Fruit fly (Drosophila melanogaster) whole organism, adult: ENCODE measurements around the gene 5-HT2A.

Source experiments
- CG11617 ChIP-seq: fragments of 200-800 bp; sonication (Bioruptor generic); optimal IDR thresholded peaks from 2 replicates; lab custom pipeline; 2017; ENCODE audit warnings: mild to moderate bottlenecking, missing biosample characterization, missing genetic modification reagents, missing genetic modification characterization
- CG12768 ChIP-seq: fragments of 200-800 bp; sonication (Bioruptor generic); optimal IDR thresholded peaks from 2 replicates; lab custom pipeline; 2017; ENCODE audit warnings: missing biosample characterization, missing genetic modification characterization, mild to moderate bottlenecking, moderate library complexity, missing genetic modification reagents
- CG14711 ChIP-seq: fragments of 200-800 bp; sonication (Bioruptor generic); optimal IDR thresholded peaks from 2 replicates; lab custom pipeline; 2018; ENCODE audit warnings: missing biosample characterization, mild to moderate bottlenecking, missing genetic modification characterization, moderate library complexity
- CG1620 ChIP-seq: fragments of 200-800 bp; sonication (Bioruptor generic); optimal IDR thresholded peaks from 2 replicates; lab custom pipeline; 2016; ENCODE audit warnings: missing biosample characterization, missing genetic modification characterization
- CG33017 ChIP-seq: fragments of 200-800 bp; sonication (Bioruptor generic); optimal IDR thresholded peaks from 2 replicates; lab custom pipeline; 2018; ENCODE audit warnings: missing biosample characterization, mild to moderate bottlenecking, missing genetic modification characterization, moderate library complexity
- CG5204 ChIP-seq: fragments of 200-800 bp; sonication (Bioruptor generic); optimal IDR thresholded peaks from 2 replicates; lab custom pipeline; 2016; ENCODE audit warnings: missing biosample characterization, missing genetic modification characterization
- CG7045 ChIP-seq: fragments of 200-800 bp; sonication (Bioruptor generic); optimal IDR thresholded peaks from 2 replicates; lab custom pipeline; 2017; ENCODE audit warnings: missing biosample characterization, mild to moderate bottlenecking, missing genetic modification characterization
- CG7101 ChIP-seq: fragments of 200-800 bp; sonication (Bioruptor generic); optimal IDR thresholded peaks from 2 replicates; lab custom pipeline; 2018; ENCODE audit warnings: missing biosample characterization, mild to moderate bottlenecking, missing genetic modification characterization, moderate library complexity
- Clk ChIP-seq: fragments of 200-800 bp; sonication (Bioruptor generic); optimal IDR thresholded peaks from 2 replicates; lab custom pipeline; 2017; ENCODE audit warnings: missing biosample characterization, missing genetic modification characterization
- Crg-1 ChIP-seq: fragments of 200-800 bp; sonication (Bioruptor generic); optimal IDR thresholded peaks from 2 replicates; lab custom pipeline; 2016; ENCODE audit warnings: missing biosample characterization, missing genetic modification characterization
- Hr96 ChIP-seq: fragments of 200-800 bp; sonication (Bioruptor generic); optimal IDR thresholded peaks from 2 replicates; lab custom pipeline; 2016; ENCODE audit warnings: missing biosample characterization, missing genetic modification characterization
- Mnt ChIP-seq: fragments of 200-800 bp; sonication (Bioruptor generic); optimal IDR thresholded peaks from 2 replicates; lab custom pipeline; 2016; ENCODE audit warnings: missing biosample characterization, mild to moderate bottlenecking, missing genetic modification characterization
- bab1 ChIP-seq: fragments of 200-800 bp; sonication (Bioruptor generic); optimal IDR thresholded peaks from 3 replicates; lab custom pipeline; 2019; ENCODE audit warnings: missing biosample characterization, mild to moderate bottlenecking, missing genetic modification characterization, moderate library complexity
- cic ChIP-seq: fragments of 200-800 bp; sonication (Bioruptor generic); optimal IDR thresholded peaks from 2 replicates; lab custom pipeline; 2017; ENCODE audit warnings: missing biosample characterization, mild to moderate bottlenecking, missing genetic modification characterization, moderate library complexity
- cnc ChIP-seq, 2 experiments: fragments of >200 bp; optimal IDR thresholded peaks; 2 replicates each; lab custom pipeline; 2017
- kay ChIP-seq: fragments of 200-800 bp; sonication (Bioruptor generic); peaks from one replicate; lab custom pipeline; 2016; ENCODE audit warnings: missing biosample characterization, missing genetic modification characterization, borderline replicate concordance
- ovo ChIP-seq: fragments of 200-800 bp; sonication (Bioruptor generic); optimal IDR thresholded peaks from 2 replicates; lab custom pipeline; 2016; ENCODE audit warnings: missing biosample characterization, missing genetic modification characterization
- pad ChIP-seq: fragments of 200-800 bp; sonication (Bioruptor generic); optimal IDR thresholded peaks from 3 replicates; lab custom pipeline; 2017; ENCODE audit warnings: missing biosample characterization, missing genetic modification characterization, mild to moderate bottlenecking, moderate library complexity, missing genetic modification reagents
- tj ChIP-seq: fragments of 200-800 bp; sonication (Bioruptor generic); optimal IDR thresholded peaks from 3 replicates; lab custom pipeline; 2017; ENCODE audit warnings: missing biosample characterization, mild to moderate bottlenecking, missing genetic modification characterization, moderate library complexity
- toe ChIP-seq: fragments of 200-800 bp; sonication (Bioruptor generic); optimal IDR thresholded peaks from 2 replicates; lab custom pipeline; 2016; ENCODE audit warnings: missing biosample characterization, missing genetic modification characterization

Gene 5-HT2A

DNA sequence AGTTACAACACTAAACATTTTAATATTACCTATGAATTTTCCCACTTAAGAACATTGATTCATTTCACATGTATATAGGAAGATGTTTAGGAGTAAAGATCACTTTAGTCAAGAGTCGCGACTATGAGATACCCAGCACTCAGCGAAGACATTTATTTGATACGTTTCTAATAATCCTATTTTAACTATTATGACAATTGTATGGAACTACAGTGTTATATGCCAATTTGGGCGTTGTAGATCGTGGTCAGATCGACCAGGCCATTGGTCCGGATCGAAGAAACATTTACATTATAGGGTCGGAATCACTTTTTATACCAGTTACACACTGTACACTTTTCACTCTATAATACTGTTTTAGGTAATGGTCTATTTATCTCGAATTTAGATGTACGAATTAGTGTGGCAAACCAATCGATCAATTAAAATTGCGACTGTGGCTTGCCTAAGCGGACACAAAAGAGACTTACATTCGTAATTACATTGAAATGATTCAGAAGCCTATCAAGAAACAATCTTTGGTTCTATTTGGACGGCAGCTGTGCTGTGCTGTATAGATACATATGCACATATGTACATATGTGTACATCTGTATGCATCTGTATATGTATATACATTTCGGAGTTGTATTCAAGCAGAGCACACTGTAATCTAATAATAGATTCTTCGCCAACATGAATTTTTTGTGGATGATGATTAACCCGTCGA, 28.0 kb downstream of the 5-HT2A start:
- no peak for TF ChIP-seq CG14711 (tag; lab: Kevin White, UChicago)
- no peak for TF ChIP-seq CG11617
- TF ChIP-seq toe (GFP tag; lab: Kevin White, UChicago) = no peak
- no peak for TF ChIP-seq CG5204 (GFP tag; lab: Kevin White, UChicago)
- no peak for TF ChIP-seq cnc (optimal IDR thresholded peaks at IDR 0.05; lab: Kevin White, UChicago)
- no peak for TF ChIP-seq bab1 (GFP tag; lab: Kevin White, UChicago)
- no peak for TF ChIP-seq kay (GFP tag; lab: Kevin White, UChicago)
- no peak for TF ChIP-seq CG33017
- no peak for TF ChIP-seq Crg-1 (GFP tag; lab: Kevin White, UChicago)
- TF ChIP-seq ovo (GFP tag; lab: Kevin White, UChicago) = no peak
- TF ChIP-seq pad (GFP tag; lab: Kevin White, UChicago) = no peak
- no peak for TF ChIP-seq CG12768 (GFP tag; lab: Kevin White, UChicago)
- TF ChIP-seq Clk (GFP tag; lab: Kevin White, UChicago) = no peak
- no peak for TF ChIP-seq CG1620 (GFP tag; lab: Kevin White, UChicago)

DNA sequence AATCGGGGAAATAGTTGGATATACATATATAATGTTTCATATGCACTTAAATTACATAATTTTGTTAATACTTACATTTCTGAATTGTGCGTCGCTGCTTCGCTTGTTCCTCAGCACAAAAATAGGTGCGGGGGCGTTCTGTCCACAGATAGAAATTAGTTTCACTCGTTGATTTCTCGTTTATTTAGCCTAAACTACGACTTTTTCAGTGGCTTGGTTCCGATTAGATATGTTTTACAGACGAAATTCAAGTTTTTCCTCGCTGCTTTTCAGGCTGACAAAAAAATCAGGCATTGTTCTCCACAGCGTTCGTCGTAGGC, 28.5 kb downstream of the 5-HT2A start:
- TF ChIP-seq CG7101 (tag; lab: Kevin White, UChicago) (no peak), cic (GFP tag; lab: Kevin White, UChicago) (no peak), CG33017 (no peak), Mnt (GFP tag; lab: Kevin White, UChicago) (no peak), CG5204 (GFP tag; lab: Kevin White, UChicago) (no peak), CG1620 (GFP tag; lab: Kevin White, UChicago) (no peak), kay (GFP tag; lab: Kevin White, UChicago) (no peak), ovo (GFP tag; lab: Kevin White, UChicago) (no peak), CG14711 (tag; lab: Kevin White, UChicago) (no peak), pad (GFP tag; lab: Kevin White, UChicago) (no peak), Hr96 (GFP tag; lab: Kevin White, UChicago) (no peak), bab1 (GFP tag; lab: Kevin White, UChicago) (no peak), CG7045 (no peak), CG11617 (no peak), Crg-1 (GFP tag; lab: Kevin White, UChicago) (no peak), cnc (optimal IDR thresholded peaks at IDR 0.05; lab: Kevin White, UChicago) (no peak), Clk (GFP tag; lab: Kevin White, UChicago) (no peak), tj (GFP tag; lab: Kevin White, UChicago) (no peak), CG12768 (GFP tag; lab: Kevin White, UChicago) (no peak), toe (GFP tag; lab: Kevin White, UChicago) (no peak)

DNA sequence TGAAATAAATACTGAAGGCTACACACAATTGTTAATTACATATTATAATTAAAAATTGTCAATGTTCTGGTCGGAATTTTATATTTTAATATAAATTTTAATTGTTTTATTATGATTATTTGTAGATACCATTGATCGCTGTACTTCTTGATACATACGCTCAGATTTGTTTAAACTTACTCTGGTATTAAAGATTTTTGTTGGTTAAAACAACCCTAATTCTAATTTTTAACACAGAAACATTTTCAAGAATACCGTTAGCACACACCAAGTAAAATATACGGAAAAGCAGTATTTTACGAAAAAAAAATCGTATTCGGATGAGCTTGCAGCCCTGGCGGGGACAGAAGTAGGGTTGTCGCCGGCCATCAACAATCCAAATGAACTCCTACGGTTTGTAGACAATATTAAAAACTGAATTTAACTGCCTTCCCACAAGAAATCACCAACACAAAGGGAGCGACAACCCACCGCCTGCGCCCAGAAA, 29.0 kb downstream of the 5-HT2A start, which contains the start of the genes CG9775, MED31 and slx1:
Gene CG9775 (minus strand): TSS at position 223 of the 487 bp plus-strand sequence.
Gene MED31 (plus strand): TSS at position 348 of the 487 bp plus-strand sequence.
Gene slx1 (plus strand): TSS at position 348 of the 487 bp plus-strand sequence.
- TF ChIP-seq tj (GFP tag; lab: Kevin White, UChicago) (peak; percentile 36), pad (GFP tag; lab: Kevin White, UChicago) (peak; percentile 43), ovo (GFP tag; lab: Kevin White, UChicago) (peak; percentile 26), CG14711 (tag; lab: Kevin White, UChicago) (peak; percentile 95), Crg-1 (GFP tag; lab: Kevin White, UChicago) (peak; percentile 34), CG5204 (GFP tag; lab: Kevin White, UChicago) (no peak), CG1620 (GFP tag; lab: Kevin White, UChicago) (peak; percentile 20), kay (GFP tag; lab: Kevin White, UChicago) (no peak), Hr96 (GFP tag; lab: Kevin White, UChicago) (no peak), Clk (GFP tag; lab: Kevin White, UChicago) (peak; percentile 46), CG12768 (GFP tag; lab: Kevin White, UChicago) (peak; percentile 65), CG33017 (peak; percentile 50), CG7101 (tag; lab: Kevin White, UChicago) (peak; percentile 81), cic (GFP tag; lab: Kevin White, UChicago) (no peak), toe (GFP tag; lab: Kevin White, UChicago) (peak; percentile 61), CG11617 (peak; percentile 75), cnc (optimal IDR thresholded peaks at IDR 0.05; lab: Kevin White, UChicago) (no peak), bab1 (GFP tag; lab: Kevin White, UChicago) (peak; percentile 48), CG7045 (peak; percentile 75), Mnt (GFP tag; lab: Kevin White, UChicago) (no peak)

DNA sequence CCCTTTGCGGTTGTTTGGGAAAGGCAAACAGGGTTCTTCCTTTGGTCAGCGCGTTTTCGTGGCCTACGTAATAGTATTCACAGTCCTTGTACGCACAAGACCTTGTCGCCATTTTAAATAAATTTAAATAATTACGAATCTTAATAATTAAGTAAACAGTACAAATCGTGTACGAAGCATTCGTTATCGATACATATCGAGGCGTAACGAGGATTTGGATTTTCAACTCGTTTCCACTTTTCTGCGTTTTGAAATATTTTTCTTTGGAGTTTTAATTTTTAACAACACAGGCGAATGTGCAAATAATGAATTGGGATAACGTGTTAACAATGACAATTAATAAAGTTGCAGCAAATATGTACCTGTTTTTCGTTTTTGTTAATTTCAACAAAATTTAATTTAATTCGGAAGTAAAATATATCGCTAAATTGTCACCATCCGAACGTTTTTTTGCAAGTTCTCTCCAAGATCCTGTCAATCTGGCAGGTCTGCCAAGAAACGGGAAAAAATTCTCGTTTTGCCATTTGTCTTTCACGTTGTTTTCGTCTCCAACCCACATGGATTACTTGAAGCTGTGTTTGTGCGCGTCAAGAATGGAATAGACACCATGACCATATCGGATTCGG, 32.9 kb downstream of the 5-HT2A start, which contains the start of the genes Dlip2 and rpk:
Gene Dlip2 (minus strand): TSS at position 199 of the 626 bp plus-strand sequence.
Gene rpk (plus strand): TSS at position 525 of the 626 bp plus-strand sequence.
- TF ChIP-seq CG7045 = no peak
- TF ChIP-seq cic (GFP tag; lab: Kevin White, UChicago) = no peak
- TF ChIP-seq kay (GFP tag; lab: Kevin White, UChicago) = no peak
- no peak for TF ChIP-seq CG5204 (GFP tag; lab: Kevin White, UChicago)
- no peak for TF ChIP-seq tj (GFP tag; lab: Kevin White, UChicago)
- TF ChIP-seq Crg-1 (GFP tag; lab: Kevin White, UChicago) = no peak
- TF ChIP-seq Clk (GFP tag; lab: Kevin White, UChicago) = no peak
- TF ChIP-seq CG11617 = no peak
- no peak for TF ChIP-seq CG7101 (tag; lab: Kevin White, UChicago)
- no peak for TF ChIP-seq CG14711 (tag; lab: Kevin White, UChicago)
- TF ChIP-seq Mnt (GFP tag; lab: Kevin White, UChicago) = no peak
- no peak for TF ChIP-seq ovo (GFP tag; lab: Kevin White, UChicago)
